Fruit fly (Drosophila melanogaster) whole organism, wandering third instar larva: Measurements from ENCODE around the gene CG18557.

Experiments
- Abd-B ChIP-seq: fragments of >200 bp; optimal IDR thresholded peaks from 2 replicates; lab custom pipeline; 2017; ENCODE audit warnings: missing biosample characterization, missing genetic modification characterization
- CG32264 ChIP-seq: fragments of 200-800 bp; sonication (Bioruptor generic); optimal IDR thresholded peaks from 2 replicates; lab custom pipeline; 2016; ENCODE audit warnings: missing biosample characterization, missing genetic modification characterization
- CG9705 ChIP-seq: fragments of 200-800 bp; sonication (Bioruptor generic); optimal IDR thresholded peaks from 2 replicates; lab custom pipeline; 2018; ENCODE audit warnings: missing biosample characterization, mild to moderate bottlenecking, missing genetic modification characterization
- CrebA ChIP-seq: fragments of 200-800 bp; sonication (Bioruptor generic); optimal IDR thresholded peaks from 2 replicates; lab custom pipeline; 2016; ENCODE audit warnings: missing biosample characterization, mild to moderate bottlenecking, missing genetic modification characterization, borderline replicate concordance
- GATAd ChIP-seq: sonication (Bioruptor generic); optimal IDR thresholded peaks from 2 replicates; lab custom pipeline; 2016; ENCODE audit warnings: missing biosample characterization, missing genetic modification characterization
- Hnf4 ChIP-seq: fragments of 200-800 bp; sonication (Bioruptor generic); optimal IDR thresholded peaks from 2 replicates; lab custom pipeline; 2016; ENCODE audit warnings: missing biosample characterization, mild to moderate bottlenecking, missing genetic modification characterization
- Hr78 ChIP-seq: fragments of >200 bp; optimal IDR thresholded peaks from 2 replicates; lab custom pipeline; 2017; ENCODE audit warnings: missing biosample characterization, missing genetic modification characterization
- Hr83 ChIP-seq: fragments of 200-300 bp; sonication (Bioruptor generic); optimal IDR thresholded peaks from 2 replicates; lab custom pipeline; 2016; ENCODE audit warnings: missing biosample characterization, mild to moderate bottlenecking, missing genetic modification characterization, moderate library complexity; ENCODE audit not compliant: poor library complexity, severe bottlenecking
- Jra ChIP-seq: sonication (Bioruptor generic); optimal IDR thresholded peaks from 2 replicates; lab custom pipeline; 2016; ENCODE audit warnings: missing biosample characterization, missing genetic modification characterization
- Mio ChIP-seq: sonication (Bioruptor generic); optimal IDR thresholded peaks from 2 replicates; lab custom pipeline; 2016; ENCODE audit warnings: missing biosample characterization, missing genetic modification characterization
- Myc ChIP-seq: fragments of >200 bp; optimal IDR thresholded peaks from 2 replicates; lab custom pipeline; 2017
- N ChIP-seq: fragments of >200 bp; optimal IDR thresholded peaks from 2 replicates; lab custom pipeline; 2018; ENCODE audit warnings: missing biosample characterization, missing external identifiers, missing genetic modification characterization
- OdsH ChIP-seq: fragments of 200-800 bp; sonication (Bioruptor generic); optimal IDR thresholded peaks from 2 replicates; lab custom pipeline; 2016; ENCODE audit warnings: missing biosample characterization, mild to moderate bottlenecking, missing genetic modification characterization
- Rel ChIP-seq, 2 experiments: fragments of 200-800 bp; sonication (Bioruptor generic) in 1 of 2; optimal IDR thresholded peaks; 2 replicates in 1 of 2; 3 replicates in 1 of 2; lab custom pipeline; 2016 to 2019; ENCODE audit warnings: mild to moderate bottlenecking in 2 of 2, missing biosample characterization in 2 of 2, missing genetic modification characterization in 2 of 2, moderate library complexity in 1 of 2
- Vsx2 ChIP-seq: fragments of 200-300, 225-300 bp; sonication (Bioruptor generic); optimal IDR thresholded peaks from 2 replicates; lab custom pipeline; 2018; ENCODE audit warnings: missing biosample characterization, missing genetic modification characterization; ENCODE audit not compliant: partially characterized antibody
- br ChIP-seq: fragments of 200-800 bp; sonication (Bioruptor generic); optimal IDR thresholded peaks from 2 replicates; lab custom pipeline; 2016; ENCODE audit warnings: missing biosample characterization, missing genetic modification characterization
- dl ChIP-seq, 2 experiments: fragments of 175-275, 200-275 bp in 1 of 2; fragments of 200-275 bp in 1 of 2; sonication (Bioruptor generic); optimal IDR thresholded peaks; lab custom pipeline; 2018; ENCODE audit warnings: mild to moderate bottlenecking in 2 of 2, missing biosample characterization in 2 of 2, missing genetic modification characterization in 2 of 2, moderate library complexity in 2 of 2; ENCODE audit not compliant: partially characterized antibody in 2 of 2, insufficient read depth in 1 of 2
- dmrt93B ChIP-seq: fragments of 200-800 bp; sonication (Bioruptor generic); optimal IDR thresholded peaks from 2 replicates; lab custom pipeline; 2018; ENCODE audit warnings: missing biosample characterization, mild to moderate bottlenecking, missing genetic modification characterization
- dsf ChIP-seq: sonication (Bioruptor generic); optimal IDR thresholded peaks from 2 replicates; lab custom pipeline; 2016; ENCODE audit warnings: missing biosample characterization, missing genetic modification characterization, borderline replicate concordance
- ey ChIP-seq: fragments of 200-800 bp; sonication (Bioruptor generic); optimal IDR thresholded peaks from 2 replicates; lab custom pipeline; 2016; ENCODE audit warnings: missing biosample characterization, missing genetic modification characterization
- foxo ChIP-seq, 2 experiments: fragments of 200-800 bp; sonication (Bioruptor generic); optimal IDR thresholded peaks; 2 replicates in 1 of 2; 3 replicates in 1 of 2; lab custom pipeline; 2016 to 2017; ENCODE audit warnings: missing biosample characterization in 2 of 2, missing genetic modification characterization in 2 of 2
- fru ChIP-seq: fragments of 200-800 bp; sonication (Bioruptor generic); optimal IDR thresholded peaks from 3 replicates; lab custom pipeline; 2016; ENCODE audit warnings: missing biosample characterization, mild to moderate bottlenecking, missing genetic modification characterization
- h ChIP-seq: fragments of 200-800 bp; sonication (Bioruptor generic); optimal IDR thresholded peaks from 3 replicates; lab custom pipeline; 2016; ENCODE audit warnings: missing biosample characterization, mild to moderate bottlenecking, missing genetic modification characterization
- jim ChIP-seq: fragments of 175-275, 200-325 bp; sonication (Bioruptor generic); optimal IDR thresholded peaks from 2 replicates; lab custom pipeline; 2016; ENCODE audit warnings: missing biosample characterization, mild to moderate bottlenecking, missing genetic modification characterization
- lola ChIP-seq: fragments of >200 bp; optimal IDR thresholded peaks from 2 replicates; lab custom pipeline; 2017; ENCODE audit warnings: missing biosample characterization, missing genetic modification characterization
- psq ChIP-seq: fragments of 200-800 bp; sonication (Bioruptor generic); optimal IDR thresholded peaks from 3 replicates; lab custom pipeline; 2017; ENCODE audit warnings: missing biosample characterization, mild to moderate bottlenecking, missing genetic modification characterization, moderate library complexity
- rgr ChIP-seq: fragments of 200-800 bp; sonication (Bioruptor generic); optimal IDR thresholded peaks from 3 replicates; lab custom pipeline; 2016; ENCODE audit warnings: missing biosample characterization, mild to moderate bottlenecking, missing genetic modification characterization
- sv ChIP-seq: fragments of 200-800 bp; sonication (Bioruptor generic); optimal IDR thresholded peaks from 3 replicates; lab custom pipeline; 2016; ENCODE audit warnings: missing biosample characterization, missing genetic modification characterization
- tai ChIP-seq: sonication (Bioruptor generic); optimal IDR thresholded peaks from 2 replicates; lab custom pipeline; 2016; ENCODE audit warnings: missing biosample characterization, missing genetic modification characterization
- usp ChIP-seq: fragments of >200 bp; optimal IDR thresholded peaks from 2 replicates; lab custom pipeline; 2017; ENCODE audit warnings: missing biosample characterization, missing genetic modification characterization
- woc ChIP-seq: sonication (Bioruptor generic); optimal IDR thresholded peaks from 2 replicates; lab custom pipeline; 2016; ENCODE audit warnings: missing biosample characterization, mild to moderate bottlenecking, missing genetic modification characterization

Gene CG18557

dm6 chr2L:2851589-2851988 is 6.1 kb upstream of the CG18557 start:
- no peak for TF ChIP-seq tai (GFP tag; lab: Kevin White, UChicago)
- TF ChIP-seq OdsH (GFP tag; lab: Kevin White, UChicago), result no peak
- no peak for TF ChIP-seq Jra
- no peak for TF ChIP-seq Hr78 (GFP tag; lab: Kevin White, UChicago)
- TF ChIP-seq dl (GFP tag; optimal IDR thresholded peaks at IDR 0.05; lab: Kevin White, UChicago; ENCODE audit: insufficient read depth in 1 of 2, partially characterized antibody in 2 of 2), result no peak
- no peak for TF ChIP-seq dmrt93B (GFP tag; lab: Kevin White, UChicago)
- TF ChIP-seq CG32264, result no peak
- TF ChIP-seq Hr83 (GFP tag; lab: Kevin White, UChicago), result no peak
- TF ChIP-seq Abd-B (GFP tag; lab: Kevin White, UChicago), result no peak
- no peak for TF ChIP-seq CrebA
- no peak for TF ChIP-seq foxo (GFP tag; optimal IDR thresholded peaks at IDR 0.05; lab: Kevin White, UChicago)
- TF ChIP-seq br (GFP tag; lab: Kevin White, UChicago), result no peak
- TF ChIP-seq sv, result no peak
- TF ChIP-seq woc (GFP tag; lab: Kevin White, UChicago), result no peak
- TF ChIP-seq Vsx2 (GFP tag; lab: Kevin White, UChicago), result no peak
- TF ChIP-seq Myc (lab: Kevin White, UChicago), result no peak

- TF ChIP-seq rgr (GFP tag; lab: Kevin White, UChicago) (no peak), usp (GFP tag; lab: Kevin White, UChicago) (no peak), Rel (GFP tag; optimal IDR thresholded peaks at IDR 0.05; lab: Kevin White, UChicago) (no peak), Rel (tag; optimal IDR thresholded peaks at IDR 0.05; lab: Kevin White, UChicago) (peak; percentile 81)
Observed at dm6 chr2L:2847112-2847682, 1.7 kb upstream of the CG18557 start, which contains the start of the genes CG3117 and CG2983. TSS of gene CG3117 (minus strand) at chr2L:2847212. TSS of gene CG2983 (plus strand) at chr2L:2847632.

- TF ChIP-seq Myc (lab: Kevin White, UChicago) (no peak), woc (GFP tag; lab: Kevin White, UChicago) (no peak), Mio (GFP tag; lab: Kevin White, UChicago) (no peak)
Observed at dm6 chr2L:2844413-2844812, 1.1 kb downstream of the CG18557 start, which contains the start of gene CG18558. TSS of gene CG18558 (minus strand) at chr2L:2844513.

dm6 chr2L:2840311-2840710 is 5.2 kb downstream of the CG18557 start:
- no peak for TF ChIP-seq Vsx2 (GFP tag; lab: Kevin White, UChicago)
- TF ChIP-seq sv, result no peak
- no peak for TF ChIP-seq OdsH (GFP tag; lab: Kevin White, UChicago)
- no peak for TF ChIP-seq Rel (GFP tag; optimal IDR thresholded peaks at IDR 0.05; lab: Kevin White, UChicago)
- TF ChIP-seq Rel (tag; optimal IDR thresholded peaks at IDR 0.05; lab: Kevin White, UChicago), result no peak
- no peak for TF ChIP-seq Hnf4 (GFP tag; lab: Kevin White, UChicago)
- TF ChIP-seq Hr78 (GFP tag; lab: Kevin White, UChicago), result no peak
- no peak for TF ChIP-seq jim (GFP tag; lab: Kevin White, UChicago)
- no peak for TF ChIP-seq br (GFP tag; lab: Kevin White, UChicago)
- no peak for TF ChIP-seq h (GFP tag; lab: Kevin White, UChicago)
- TF ChIP-seq ey (GFP tag; lab: Kevin White, UChicago), result no peak
- TF ChIP-seq psq (GFP tag; lab: Kevin White, UChicago), result no peak
- no peak for TF ChIP-seq CG9705 (GFP tag; lab: Kevin White, UChicago)
- no peak for TF ChIP-seq N (GFP tag; lab: Kevin White, UChicago)
- no peak for TF ChIP-seq CG32264
- TF ChIP-seq rgr (GFP tag; lab: Kevin White, UChicago), result no peak
- no peak for TF ChIP-seq tai (GFP tag; lab: Kevin White, UChicago)
- TF ChIP-seq fru (GFP tag; lab: Kevin White, UChicago), result no peak
- TF ChIP-seq, all 38 proteins: peak for 0

- no peak for TF ChIP-seq CG32264
- TF ChIP-seq CG9705 (GFP tag; lab: Kevin White, UChicago), result no peak
- TF ChIP-seq dsf, result no peak
- TF ChIP-seq Abd-B (GFP tag; lab: Kevin White, UChicago), result no peak
- no peak for TF ChIP-seq CrebA
- TF ChIP-seq GATAd (GFP tag; lab: Kevin White, UChicago), result no peak
- TF ChIP-seq dl (GFP tag; optimal IDR thresholded peaks at IDR 0.05; lab: Kevin White, UChicago; ENCODE audit: insufficient read depth in 1 of 2, partially characterized antibody in 2 of 2), result no peak
- TF ChIP-seq h (GFP tag; lab: Kevin White, UChicago), result no peak
- TF ChIP-seq fru (GFP tag; lab: Kevin White, UChicago), result no peak
- TF ChIP-seq Hr83 (GFP tag; lab: Kevin White, UChicago), result no peak
- TF ChIP-seq lola, result no peak
- no peak for TF ChIP-seq OdsH (GFP tag; lab: Kevin White, UChicago)
- TF ChIP-seq, all 38 proteins: peak for 0
Observed at dm6 chr2L:2839850-2840249, 5.7 kb downstream of the CG18557 start, which contains the start of gene CG2975. TSS of gene CG2975 (plus strand) at chr2L:2840124.
